Fruit fly (Drosophila melanogaster) whole organism, adult: Measurements from ENCODE around the gene ND-MNLL.

ENCODE experiments used
- CG11617 ChIP-seq: fragments of 200-800 bp; sonication (Bioruptor generic); optimal IDR thresholded peaks from 2 replicates; lab custom pipeline; 2017; ENCODE audit warnings: mild to moderate bottlenecking, missing biosample characterization, missing genetic modification reagents, missing genetic modification characterization
- CG12768 ChIP-seq: fragments of 200-800 bp; sonication (Bioruptor generic); optimal IDR thresholded peaks from 2 replicates; lab custom pipeline; 2017; ENCODE audit warnings: missing biosample characterization, missing genetic modification characterization, mild to moderate bottlenecking, moderate library complexity, missing genetic modification reagents
- CG1620 ChIP-seq: fragments of 200-800 bp; sonication (Bioruptor generic); optimal IDR thresholded peaks from 2 replicates; lab custom pipeline; 2016; ENCODE audit warnings: missing biosample characterization, missing genetic modification characterization
- CG33017 ChIP-seq: fragments of 200-800 bp; sonication (Bioruptor generic); optimal IDR thresholded peaks from 2 replicates; lab custom pipeline; 2018; ENCODE audit warnings: missing biosample characterization, mild to moderate bottlenecking, missing genetic modification characterization, moderate library complexity
- CG5204 ChIP-seq: fragments of 200-800 bp; sonication (Bioruptor generic); optimal IDR thresholded peaks from 2 replicates; lab custom pipeline; 2016; ENCODE audit warnings: missing biosample characterization, missing genetic modification characterization
- CG7045 ChIP-seq: fragments of 200-800 bp; sonication (Bioruptor generic); optimal IDR thresholded peaks from 2 replicates; lab custom pipeline; 2017; ENCODE audit warnings: missing biosample characterization, mild to moderate bottlenecking, missing genetic modification characterization
- CG7101 ChIP-seq: fragments of 200-800 bp; sonication (Bioruptor generic); optimal IDR thresholded peaks from 2 replicates; lab custom pipeline; 2018; ENCODE audit warnings: missing biosample characterization, mild to moderate bottlenecking, missing genetic modification characterization, moderate library complexity
- Clk ChIP-seq: fragments of 200-800 bp; sonication (Bioruptor generic); optimal IDR thresholded peaks from 2 replicates; lab custom pipeline; 2017; ENCODE audit warnings: missing biosample characterization, missing genetic modification characterization
- Crg-1 ChIP-seq: fragments of 200-800 bp; sonication (Bioruptor generic); optimal IDR thresholded peaks from 2 replicates; lab custom pipeline; 2016; ENCODE audit warnings: missing biosample characterization, missing genetic modification characterization
- bab1 ChIP-seq: fragments of 200-800 bp; sonication (Bioruptor generic); optimal IDR thresholded peaks from 3 replicates; lab custom pipeline; 2019; ENCODE audit warnings: missing biosample characterization, mild to moderate bottlenecking, missing genetic modification characterization, moderate library complexity
- cic ChIP-seq: fragments of 200-800 bp; sonication (Bioruptor generic); optimal IDR thresholded peaks from 2 replicates; lab custom pipeline; 2017; ENCODE audit warnings: missing biosample characterization, mild to moderate bottlenecking, missing genetic modification characterization, moderate library complexity
- kay ChIP-seq: fragments of 200-800 bp; sonication (Bioruptor generic); peaks from one replicate; lab custom pipeline; 2016; ENCODE audit warnings: missing biosample characterization, missing genetic modification characterization, borderline replicate concordance
- ovo ChIP-seq: fragments of 200-800 bp; sonication (Bioruptor generic); optimal IDR thresholded peaks from 2 replicates; lab custom pipeline; 2016; ENCODE audit warnings: missing biosample characterization, missing genetic modification characterization
- toe ChIP-seq: fragments of 200-800 bp; sonication (Bioruptor generic); optimal IDR thresholded peaks from 2 replicates; lab custom pipeline; 2016; ENCODE audit warnings: missing biosample characterization, missing genetic modification characterization

- no peak for TF ChIP-seq Clk (GFP tag; lab: Kevin White, UChicago)
- no peak for TF ChIP-seq CG33017 (tag; lab: Kevin White, UChicago)
- no peak for TF ChIP-seq CG11617
- no peak for TF ChIP-seq ovo (GFP tag; lab: Kevin White, UChicago)
- no peak for TF ChIP-seq Crg-1 (GFP tag; lab: Kevin White, UChicago)
- no peak for TF ChIP-seq kay (GFP tag; lab: Kevin White, UChicago)
- no peak for TF ChIP-seq cic (GFP tag; lab: Kevin White, UChicago)
- TF ChIP-seq CG7045 (GFP tag; lab: Kevin White, UChicago) = no peak
- no peak for TF ChIP-seq CG5204 (GFP tag; lab: Kevin White, UChicago)
- TF ChIP-seq CG12768 (GFP tag; lab: Kevin White, UChicago) = no peak
- TF ChIP-seq toe (GFP tag; lab: Kevin White, UChicago) = no peak
- no peak for TF ChIP-seq CG7101 (tag; lab: Kevin White, UChicago)
- TF ChIP-seq CG1620 = no peak
- TF ChIP-seq bab1 (GFP tag; lab: Kevin White, UChicago) = no peak
Observed at dm6 chrX:7881579-7881978, 12.0 kb downstream of the ND-MNLL start, which contains the start of gene Ir7e.
